Fruit fly (Drosophila melanogaster) whole organism, pupa: ENCODE measurements around the gene Ranbp16.

Experiments
- CG10348 ChIP-seq: fragments of 200-800 bp; sonication (Bioruptor generic); IDR thresholded peaks from 2 replicates; pipeline ENCODE4 v1.3.6; 2022; ENCODE audit warnings: missing biosample characterization, missing genetic modification characterization
- CG14655 ChIP-seq: fragments of 200-800 bp; sonication (Bioruptor generic); optimal IDR thresholded peaks from 3 replicates; lab custom pipeline; 2017; ENCODE audit warnings: mild to moderate bottlenecking, missing biosample characterization, missing genetic modification reagents, missing genetic modification characterization
- CG9948 ChIP-seq: fragments of 200-800 bp; sonication (Bioruptor generic); optimal IDR thresholded peaks from 2 replicates; lab custom pipeline; 2018; ENCODE audit warnings: missing biosample characterization, mild to moderate bottlenecking, missing genetic modification characterization, moderate library complexity
- EcR ChIP-seq: fragments of 200-800 bp; sonication (Bioruptor generic); optimal IDR thresholded peaks from 3 replicates; lab custom pipeline; 2019; ENCODE audit warnings: missing biosample characterization, missing genetic modification characterization, mild to moderate bottlenecking, moderate library complexity, missing genetic modification reagents
- fd96Ca ChIP-seq: fragments of 200-800 bp; sonication (Bioruptor generic); IDR thresholded peaks from 3 replicates; pipeline ENCODE4 v1.3.6; 2022; ENCODE audit warnings: missing biosample characterization, missing genetic modification characterization
- gl ChIP-seq: fragments of 200-800 bp; sonication (Bioruptor generic); optimal IDR thresholded peaks from 2 replicates; lab custom pipeline; 2018; ENCODE audit warnings: missing biosample characterization, mild to moderate bottlenecking, missing genetic modification characterization

DNA sequence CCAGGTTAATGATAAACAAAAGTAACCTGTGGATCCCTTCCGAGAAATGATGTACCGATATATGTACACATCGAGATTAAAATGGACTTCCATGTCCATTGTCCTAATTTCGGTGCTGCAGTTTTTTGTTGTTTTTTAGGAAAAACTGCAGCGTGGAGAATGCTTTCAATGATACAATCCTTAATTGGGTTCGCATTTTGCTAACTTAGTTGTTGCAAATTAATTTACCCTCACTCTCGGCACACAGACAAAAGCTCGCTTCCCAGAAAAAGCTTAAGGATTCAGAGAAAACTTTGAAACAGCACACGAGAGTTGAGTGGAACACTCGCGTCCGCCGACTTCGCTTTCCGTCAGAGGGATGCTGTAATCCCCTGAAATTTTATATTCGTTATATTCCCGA, 23.1 kb downstream of the Ranbp16 start, which contains the start of gene Lrp4:
- TF ChIP-seq gl, result no peak
- no peak for TF ChIP-seq CG10348 (GFP tag; lab: Robert Waterston, UW)
- TF ChIP-seq fd96Ca, result no peak
- no peak for TF ChIP-seq CG14655
- TF ChIP-seq EcR, result no peak
- no peak for TF ChIP-seq CG9948
